Fruit fly (Drosophila melanogaster) whole organism: Measurements from ENCODE around the gene CG14982.

Source experiments
- CG8478 ChIP-seq: fragments of >200 bp; optimal IDR thresholded peaks from 2 replicates; lab custom pipeline; 2018; ENCODE audit warnings: inconsistent platforms
- Dll ChIP-seq: fragments of >200 bp; optimal IDR thresholded peaks from 2 replicates; lab custom pipeline; 2017
- EcR ChIP-seq, 2 experiments: fragments of >200 bp; optimal IDR thresholded peaks; 2 replicates each; lab custom pipeline; 2017; ENCODE audit warnings: missing biosample characterization in 2 of 2, missing genetic modification characterization in 2 of 2, missing genetic modification reagents in 2 of 2
- pan ChIP-seq: fragments of >200 bp; optimal IDR thresholded peaks from 2 replicates; lab custom pipeline; 2017
- psq ChIP-seq: fragments of >200 bp; optimal IDR thresholded peaks from 2 replicates; lab custom pipeline; 2017
- usp ChIP-seq: fragments of >200 bp; optimal IDR thresholded peaks from 2 replicates; lab custom pipeline; 2017; ENCODE audit warnings: missing biosample characterization, missing genetic modification characterization, mixed read lengths

CG14982 gene

dm6 chr3L:3963979-3964378 is 21.5 kb downstream of the CG14982 start:
- TF ChIP-seq Dll (lab: Kevin White, UChicago) (no peak), psq (lab: Kevin White, UChicago) (no peak), CG8478 (lab: Kevin White, UChicago) (no peak), usp (GFP tag; lab: Kevin White, UChicago) (no peak), pan (lab: Kevin White, UChicago) (no peak), EcR (GFP tag; optimal IDR thresholded peaks at IDR 0.05; lab: Kevin White, UChicago) (no peak)

DNA sequence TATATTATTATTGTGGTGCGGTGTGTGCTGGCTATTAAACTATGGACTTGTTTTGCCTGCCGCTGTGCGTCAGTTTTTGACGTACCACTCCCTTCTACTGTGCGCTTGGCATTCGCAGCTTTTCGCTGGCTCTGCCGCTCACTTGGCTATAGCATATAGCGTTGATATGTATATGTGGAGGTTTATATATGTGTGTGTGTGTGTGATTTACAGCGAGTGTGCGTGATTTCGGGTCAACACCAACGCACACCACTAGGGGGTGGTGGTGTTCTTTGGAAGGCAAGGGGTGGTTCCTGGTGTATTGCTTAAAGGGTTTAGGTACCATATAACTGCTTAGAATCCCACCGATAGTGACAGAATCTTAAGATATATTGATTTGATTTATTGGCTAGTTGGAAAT is 22.2 kb downstream of the CG14982 start, which contains the start of gene CG12605:
Gene CG12605 (minus strand): TSS at position 101 of the 400 bp plus-strand sequence.
- TF ChIP-seq EcR (GFP tag; optimal IDR thresholded peaks at IDR 0.05; lab: Kevin White, UChicago) (no peak), psq (lab: Kevin White, UChicago) (no peak), Dll (lab: Kevin White, UChicago) (no peak), usp (GFP tag; lab: Kevin White, UChicago) (no peak), pan (lab: Kevin White, UChicago) (no peak), CG8478 (lab: Kevin White, UChicago) (no peak)

- no peak for TF ChIP-seq EcR (GFP tag; optimal IDR thresholded peaks at IDR 0.05; lab: Kevin White, UChicago)
- no peak for TF ChIP-seq Dll (lab: Kevin White, UChicago)
- no peak for TF ChIP-seq usp (GFP tag; lab: Kevin White, UChicago)
- TF ChIP-seq CG8478 (lab: Kevin White, UChicago): no peak
- TF ChIP-seq pan (lab: Kevin White, UChicago): no peak
- no peak for TF ChIP-seq psq (lab: Kevin White, UChicago)
These were observed 22.6 kb downstream of the CG14982 start for dm6 chr3L:3965102-3965501.

- TF ChIP-seq psq (lab: Kevin White, UChicago) (no peak), Dll (lab: Kevin White, UChicago) (no peak), CG8478 (lab: Kevin White, UChicago) (no peak), EcR (GFP tag; optimal IDR thresholded peaks at IDR 0.05; lab: Kevin White, UChicago) (no peak), usp (GFP tag; lab: Kevin White, UChicago) (no peak), pan (lab: Kevin White, UChicago) (no peak)
These were observed 28.0 kb downstream of the CG14982 start for dm6 chr3L:3970372-3971031.

dm6 chr3L:3972599-3972998 is 30.1 kb downstream of the CG14982 start, which contains the start of gene CG43915:
TSS of gene CG43915 (plus strand) at chr3L:3972899.
- TF ChIP-seq usp (GFP tag; lab: Kevin White, UChicago) (no peak), EcR (GFP tag; optimal IDR thresholded peaks at IDR 0.05; lab: Kevin White, UChicago) (no peak), pan (lab: Kevin White, UChicago) (no peak), psq (lab: Kevin White, UChicago) (no peak), Dll (lab: Kevin White, UChicago) (no peak), CG8478 (lab: Kevin White, UChicago) (no peak)

DNA sequence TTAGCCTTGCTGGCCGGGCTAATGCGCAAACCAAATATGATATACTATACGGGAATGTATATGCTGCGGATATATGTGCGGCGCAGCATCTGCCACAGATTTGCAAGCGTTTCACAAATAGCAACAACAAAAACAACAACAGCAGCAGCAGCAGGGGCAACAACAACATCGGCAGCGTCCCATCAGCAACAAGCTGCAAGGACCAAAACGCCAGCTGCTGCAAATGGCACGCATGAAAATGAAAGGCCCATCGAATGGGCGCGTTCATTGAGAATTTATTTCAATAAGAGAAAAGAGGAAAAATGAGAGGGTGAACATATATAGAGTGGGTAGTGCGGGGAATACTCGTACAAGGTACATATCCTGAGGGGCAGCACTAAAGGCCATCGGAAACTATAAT is 33.9 kb downstream of the CG14982 start:
- TF ChIP-seq CG8478 (lab: Kevin White, UChicago): no peak
- TF ChIP-seq psq (lab: Kevin White, UChicago): no peak
- no peak for TF ChIP-seq pan (lab: Kevin White, UChicago)
- no peak for TF ChIP-seq usp (GFP tag; lab: Kevin White, UChicago)
- no peak for TF ChIP-seq EcR (GFP tag; optimal IDR thresholded peaks at IDR 0.05; lab: Kevin White, UChicago)
- TF ChIP-seq Dll (lab: Kevin White, UChicago): no peak

DNA sequence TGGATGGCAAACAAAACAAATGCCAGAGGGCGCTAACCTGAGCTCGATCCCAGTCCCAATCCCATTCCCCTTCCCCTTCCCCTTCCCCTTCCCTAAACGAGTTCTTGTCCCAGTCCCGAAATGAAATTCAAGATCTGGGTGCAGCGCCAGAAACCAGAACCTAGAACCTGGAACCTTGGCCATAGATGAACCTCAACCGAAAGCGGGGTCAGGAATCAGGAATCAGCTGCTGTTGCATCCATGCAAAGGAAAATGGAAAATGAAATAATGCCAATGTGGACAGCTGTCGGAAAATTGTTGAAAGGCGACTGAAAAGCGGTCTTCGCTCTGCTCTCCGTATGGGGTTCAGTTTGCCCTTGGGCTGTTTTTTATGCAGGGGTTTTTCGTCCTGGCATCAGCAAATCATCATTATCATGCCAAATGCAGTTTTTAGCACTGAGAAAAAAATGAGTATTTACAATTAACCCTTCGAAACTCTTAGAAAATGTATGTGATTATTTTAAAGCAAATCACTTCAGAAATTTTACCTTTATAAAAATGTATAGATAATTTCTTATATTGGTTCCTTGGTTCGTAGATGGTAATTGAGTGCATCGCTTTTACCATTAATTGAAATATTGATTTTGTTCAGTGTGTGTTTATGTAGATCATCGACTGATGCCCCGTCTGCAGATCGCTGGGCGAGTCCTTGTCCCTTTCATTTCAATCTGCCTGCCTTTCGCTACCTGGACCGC is 35.3 kb downstream of the CG14982 start:
- TF ChIP-seq CG8478 (lab: Kevin White, UChicago): no peak

- TF ChIP-seq CG8478 (lab: Kevin White, UChicago): no peak
- TF ChIP-seq usp (GFP tag; lab: Kevin White, UChicago): no peak
- TF ChIP-seq psq (lab: Kevin White, UChicago): no peak
- TF ChIP-seq Dll (lab: Kevin White, UChicago): no peak
- no peak for TF ChIP-seq EcR (GFP tag; optimal IDR thresholded peaks at IDR 0.05; lab: Kevin White, UChicago)
- no peak for TF ChIP-seq pan (lab: Kevin White, UChicago)
These were observed 36.4 kb downstream of the CG14982 start for dm6 chr3L:3978762-3979516.

DNA sequence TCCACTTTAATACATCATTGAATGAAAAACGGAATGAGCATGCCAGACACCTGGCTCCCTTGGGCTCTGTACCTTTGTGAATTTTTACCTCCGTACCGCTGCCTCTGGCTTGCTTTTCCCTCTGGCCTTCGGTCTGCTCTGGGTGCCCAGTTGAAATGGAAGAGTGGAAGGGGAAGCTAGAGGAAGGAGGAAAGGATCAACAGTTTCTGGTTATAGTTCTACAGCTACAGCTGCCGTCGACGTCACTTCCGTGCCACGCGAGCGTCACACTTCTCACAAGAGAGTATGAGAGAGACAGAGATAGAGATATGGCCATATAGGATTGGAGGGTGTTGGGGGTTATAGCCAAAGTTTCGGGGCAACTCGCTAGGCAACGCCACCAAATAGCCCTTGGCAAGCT is 37.5 kb downstream of the CG14982 start:
- no peak for TF ChIP-seq EcR (GFP tag; optimal IDR thresholded peaks at IDR 0.05; lab: Kevin White, UChicago)
- no peak for TF ChIP-seq psq (lab: Kevin White, UChicago)
- no peak for TF ChIP-seq CG8478 (lab: Kevin White, UChicago)
- TF ChIP-seq pan (lab: Kevin White, UChicago): no peak
- TF ChIP-seq usp (GFP tag; lab: Kevin White, UChicago): no peak
- TF ChIP-seq Dll (lab: Kevin White, UChicago): no peak

DNA sequence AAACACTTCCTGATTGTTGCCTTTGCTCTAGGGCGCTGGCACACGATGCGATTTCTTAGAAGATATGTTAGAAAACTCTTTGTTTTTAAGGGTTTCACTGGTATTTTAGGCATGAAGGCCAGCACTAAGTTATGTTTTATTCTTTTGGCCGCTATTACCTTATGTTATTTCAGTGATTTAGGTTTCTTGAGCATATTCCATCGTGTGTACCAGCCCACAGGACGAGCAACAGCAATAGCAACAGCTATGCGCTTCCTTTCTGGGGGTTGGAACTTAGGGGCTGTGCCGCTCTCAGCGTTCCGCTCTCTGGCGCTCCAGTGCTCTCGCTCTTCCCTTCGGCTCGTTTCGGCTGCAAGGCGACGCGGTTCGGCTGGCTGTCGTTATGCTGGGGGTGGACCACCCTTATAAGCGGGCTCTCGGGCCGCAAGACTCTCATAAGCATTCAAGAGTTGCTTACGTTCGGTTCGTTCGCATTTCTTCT is 41.0 kb downstream of the CG14982 start, which contains the start of gene scrt:
Gene scrt (plus strand): TSS at position 431 of the 481 bp plus-strand sequence.
- TF ChIP-seq CG8478 (lab: Kevin White, UChicago): no peak
- no peak for TF ChIP-seq Dll (lab: Kevin White, UChicago)
- TF ChIP-seq psq (lab: Kevin White, UChicago): no peak
- no peak for TF ChIP-seq usp (GFP tag; lab: Kevin White, UChicago)
- no peak for TF ChIP-seq pan (lab: Kevin White, UChicago)
- no peak for TF ChIP-seq EcR (GFP tag; optimal IDR thresholded peaks at IDR 0.05; lab: Kevin White, UChicago)
